Worm (Caenorhabditis elegans): Measurements from ENCODE around the gene K02E11.3.
"Not testable (repeated sequence)": the region's sequence is repeated elsewhere in the genome, so short reads cannot be mapped to it uniquely, and the experiment has no call there.

The K02E11.3 gene

DNA sequence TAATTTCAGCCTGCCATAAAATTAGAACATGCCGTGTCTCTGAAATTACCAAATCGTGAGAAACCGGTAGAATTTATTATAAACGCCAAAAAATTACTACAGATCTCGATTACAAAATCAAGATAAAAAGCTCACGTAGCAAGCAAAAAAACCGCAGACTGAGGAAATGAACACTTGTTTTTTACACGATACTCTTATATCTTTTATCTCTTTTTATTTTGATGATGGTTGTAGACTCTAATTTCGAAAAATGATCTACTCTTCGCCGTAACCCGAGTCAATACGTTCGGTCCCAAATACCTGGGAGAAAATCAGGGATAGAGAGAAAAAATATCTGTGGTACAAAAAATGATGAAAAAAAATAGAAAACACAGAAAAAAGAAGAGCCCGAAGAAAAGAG is 23.5 kb downstream of the K02E11.3 start:
- TF ChIP-seq npax-4 (tag; optimal IDR thresholded peaks at IDR 0.05) = no peak

DNA sequence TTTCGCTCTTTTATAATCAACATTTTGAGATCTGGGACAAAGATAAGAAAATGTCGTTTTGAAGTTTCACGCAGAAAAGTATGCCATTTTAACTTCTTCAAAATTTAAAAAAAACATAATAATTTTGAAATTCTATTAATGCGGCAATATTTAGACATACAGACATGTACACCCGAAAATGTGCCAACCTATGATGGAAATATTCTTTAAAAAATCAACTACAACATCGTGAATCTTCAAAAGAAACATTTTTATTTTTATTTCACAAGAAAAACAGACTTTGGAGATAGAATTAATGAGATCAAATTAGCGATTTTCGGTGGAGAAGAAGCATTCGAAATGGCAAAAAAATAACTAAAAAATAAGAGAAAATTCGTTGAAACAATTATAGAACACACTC is 31.6 kb downstream of the K02E11.3 start, which contains the start of gene T16A9.5:
T16A9.5 (minus strand) TSS at position 101 of the 400 bp plus-strand sequence.
- TF ChIP-seq ceh-45 (GFP tag; IDR thresholded peaks at IDR 0.05) (no peak), unc-55 (GFP tag; optimal IDR thresholded peaks at IDR 0.05) (no peak), madf-2 (tag; optimal IDR thresholded peaks at IDR 0.05) (no peak), ets-4 (tag; optimal IDR thresholded peaks at IDR 0.05) (no peak), dmd-4 (tag; optimal IDR thresholded peaks at IDR 0.05; ENCODE audit: borderline replicate concordance) (no peak), F13H6.1 (tag; optimal IDR thresholded peaks at IDR 0.05) (no peak), hlh-15 (tag; optimal IDR thresholded peaks at IDR 0.05) (no peak), che-1 (tag; optimal IDR thresholded peaks at IDR 0.05) (no peak), syd-9 (tag; optimal IDR thresholded peaks at IDR 0.05) (no peak), K02D7.2 (tag; optimal IDR thresholded peaks at IDR 0.05) (no peak), npax-4 (tag; optimal IDR thresholded peaks at IDR 0.05) (no peak), pax-1 (tag; optimal IDR thresholded peaks at IDR 0.05) (no peak), hlh-8 (tag; optimal IDR thresholded peaks at IDR 0.05) (no peak), gmeb-2 (tag; optimal IDR thresholded peaks at IDR 0.05) (no peak), ceh-14 (tag; optimal IDR thresholded peaks at IDR 0.05) (no peak), tbx-2 (tag; optimal IDR thresholded peaks at IDR 0.05) (no peak), hlh-30 (tag; optimal IDR thresholded peaks at IDR 0.05; ENCODE audit: insufficient read depth) (no peak), sdc-2 (tag; optimal IDR thresholded peaks at IDR 0.05) (no peak), ceh-34 (tag; optimal IDR thresholded peaks at IDR 0.05) (no peak), unc-42 (tag; optimal IDR thresholded peaks at IDR 0.05) (no peak)

DNA sequence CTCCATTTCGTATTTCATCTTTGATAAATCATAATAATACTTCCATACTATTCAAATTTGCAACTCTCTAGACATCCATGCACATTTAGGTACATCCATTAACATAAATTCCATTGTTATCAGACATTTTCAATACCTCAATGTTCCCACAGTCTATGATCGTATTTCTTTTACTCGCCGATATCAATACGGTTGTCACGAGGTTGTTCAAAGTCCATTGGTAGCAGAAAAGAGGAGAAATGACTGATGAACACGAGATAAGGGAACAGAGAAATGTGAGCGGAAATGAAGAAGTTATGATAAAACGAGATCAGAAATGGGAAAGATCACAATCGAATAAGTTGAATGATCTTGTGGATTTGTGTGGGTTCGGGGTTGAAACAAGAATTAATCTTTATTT is 33.8 kb downstream of the K02E11.3 start:
- TF ChIP-seq hlh-30 (tag; optimal IDR thresholded peaks at IDR 0.05; ENCODE audit: insufficient read depth) (peak; percentile 25), hlh-15 (tag; optimal IDR thresholded peaks at IDR 0.05) (no peak), tbx-7 (tag; optimal IDR thresholded peaks at IDR 0.05) (no peak), unc-42 (tag; optimal IDR thresholded peaks at IDR 0.05) (no peak)

DNA sequence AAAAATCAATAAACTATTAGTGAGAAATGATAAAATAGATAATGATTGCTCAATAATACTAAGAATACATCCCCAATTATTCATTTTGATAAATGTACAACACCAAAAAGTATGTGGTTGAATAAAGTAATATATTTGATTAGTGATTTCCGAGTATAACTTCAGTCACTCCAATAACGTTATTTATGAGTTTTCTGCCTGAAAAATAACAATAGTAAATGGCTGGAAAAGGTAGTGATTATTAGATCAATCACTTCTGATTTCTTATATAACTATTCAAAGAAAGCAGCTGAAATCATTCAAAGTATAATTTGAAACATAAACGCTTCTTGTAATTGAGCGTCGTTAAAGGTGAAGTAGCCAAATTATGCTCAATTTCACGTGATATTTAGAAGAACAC is 35.9 kb downstream of the K02E11.3 start, which contains the start of gene str-230:
str-230 (minus strand) TSS at position 101 of the 400 bp plus-strand sequence.
- TF ChIP-seq ref-2 (tag; optimal IDR thresholded peaks at IDR 0.05) (no peak), unc-86 (tag; optimal IDR thresholded peaks at IDR 0.05) (no peak), syd-9 (tag; optimal IDR thresholded peaks at IDR 0.05) (no peak), ceh-2 (tag; optimal IDR thresholded peaks at IDR 0.05) (no peak), pha-2 (tag; optimal IDR thresholded peaks at IDR 0.05) (no peak), rnt-1 (tag; optimal IDR thresholded peaks at IDR 0.05) (no peak), lin-11 (tag; optimal IDR thresholded peaks at IDR 0.05) (no peak), nfya-1 (tag; optimal IDR thresholded peaks at IDR 0.05) (no peak), lim-6 (tag; optimal IDR thresholded peaks at IDR 0.05) (no peak), T23F11.4 (GFP tag; optimal IDR thresholded peaks at IDR 0.05) (no peak), nhr-232 (tag; optimal IDR thresholded peaks at IDR 0.05) (no peak), ztf-16 (tag; optimal IDR thresholded peaks at IDR 0.05) (no peak), ets-4 (tag; optimal IDR thresholded peaks at IDR 0.05) (no peak), madf-2 (tag; optimal IDR thresholded peaks at IDR 0.05) (no peak), nhr-11 (tag; optimal IDR thresholded peaks at IDR 0.05) (no peak), npax-4 (tag; optimal IDR thresholded peaks at IDR 0.05) (no peak), hlh-15 (tag; optimal IDR thresholded peaks at IDR 0.05) (no peak), dmd-4 (tag; optimal IDR thresholded peaks at IDR 0.05; ENCODE audit: borderline replicate concordance) (no peak), ceh-34 (tag; optimal IDR thresholded peaks at IDR 0.05) (no peak)

DNA sequence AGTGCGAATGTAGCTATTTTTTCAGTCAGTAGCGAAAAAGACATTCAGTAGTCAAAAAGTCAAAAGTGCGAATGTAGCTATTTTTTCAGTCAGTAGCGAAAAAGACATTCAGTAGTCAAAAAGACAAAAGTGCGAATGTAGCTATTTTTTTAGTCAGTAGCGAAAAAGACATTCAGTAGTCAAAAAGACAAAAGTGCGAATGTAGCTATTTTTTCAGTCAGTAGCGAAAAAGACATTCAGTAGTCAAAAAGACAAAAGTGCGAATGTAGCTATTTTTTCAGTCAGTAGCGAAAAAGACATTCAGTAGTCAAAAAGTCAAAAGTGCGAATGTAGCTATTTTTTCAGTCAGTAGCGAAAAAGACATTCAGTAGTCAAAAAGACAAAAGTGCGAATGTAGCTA is 41.4 kb downstream of the K02E11.3 start, which contains the start of gene T16A9.3:
T16A9.3 (plus strand) TSS at position 301 of the 400 bp plus-strand sequence.
- not testable (repeated sequence) for TF ChIP-seq ceh-22, lin-11, ceh-2 (tag; optimal IDR thresholded peaks at IDR 0.05)

Data from whole organism, late embryonic.